Worm (Caenorhabditis elegans): Measurements from ENCODE around the gene srsx-12.

- no peak for TF ChIP-seq ceh-82 (tag; optimal IDR thresholded peaks at IDR 0.05)
- TF ChIP-seq fkh-10 (GFP tag; optimal IDR thresholded peaks at IDR 0.05), result no peak
- TF ChIP-seq egl-27 (tag; optimal IDR thresholded peaks at IDR 0.05), result no peak
- no peak for TF ChIP-seq snpc-4 (tag; optimal IDR thresholded peaks at IDR 0.05)
- no peak for TF ChIP-seq nfya-1 (tag; optimal IDR thresholded peaks at IDR 0.05; ENCODE audit: insufficient read depth)
- TF ChIP-seq ceh-9 (tag; optimal IDR thresholded peaks at IDR 0.05), result no peak
- TF ChIP-seq ztf-11 (tag; optimal IDR thresholded peaks at IDR 0.05), result no peak
- TF ChIP-seq lin-39 (tag; optimal IDR thresholded peaks at IDR 0.05), result no peak
- TF ChIP-seq pqm-1 (tag; optimal IDR thresholded peaks at IDR 0.05), result peak; percentile 27
- TF ChIP-seq elt-2 (tag; optimal IDR thresholded peaks at IDR 0.05), result peak; percentile 57
Observed at ce11 chrV:5000406-5000805, 19.6 kb upstream of the srsx-12 start, which contains the start of gene ugt-7.
